Fruit fly (Drosophila melanogaster): Measurements from ENCODE around the gene CG31287.

Gene CG31287

DNA sequence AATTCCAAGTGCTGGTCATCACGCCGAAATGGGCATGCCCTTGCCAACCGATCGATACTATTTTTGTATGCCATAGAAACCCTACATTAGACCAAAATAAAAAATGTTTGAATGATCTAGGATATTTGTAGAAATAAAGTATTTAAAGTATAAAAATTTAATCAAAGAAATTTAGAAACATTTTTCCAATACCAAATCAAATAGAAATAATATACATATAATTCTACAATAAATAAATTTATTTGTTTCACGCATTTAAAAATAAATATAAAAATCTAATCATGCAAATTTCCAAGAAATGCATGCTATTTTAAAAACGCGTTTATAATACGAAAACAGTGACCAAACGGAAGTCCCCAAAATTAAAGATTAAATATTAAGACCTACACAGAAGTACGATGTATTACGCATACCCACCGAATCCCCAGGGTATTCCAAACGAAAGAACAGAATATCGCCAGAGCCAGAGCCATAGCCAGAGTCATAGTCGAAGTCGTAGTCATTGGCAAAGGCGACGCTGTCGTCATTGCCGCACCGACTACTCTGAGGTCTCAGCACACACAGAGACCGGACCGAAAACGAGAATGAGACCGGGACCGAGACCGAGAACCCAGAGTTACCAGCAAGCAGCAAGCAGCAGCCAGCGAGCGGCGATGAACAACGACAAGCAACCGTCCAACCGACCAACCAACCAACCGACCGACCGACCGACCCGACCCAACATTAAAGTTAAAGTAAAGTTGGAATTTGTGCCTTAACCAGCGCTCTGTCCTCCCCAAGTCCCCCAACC is 5.9 kb downstream of the CG31287 start:
- TF ChIP-seq pan (optimal IDR thresholded peaks at IDR 0.05): peak; percentile 70
- TF ChIP-seq EcR (GFP tag; optimal IDR thresholded peaks at IDR 0.05): no peak

- peak; percentile 23 for TF ChIP-seq Dll (optimal IDR thresholded peaks at IDR 0.05)
- no peak for TF ChIP-seq EcR (GFP tag; optimal IDR thresholded peaks at IDR 0.05)
- no peak for TF ChIP-seq psq (optimal IDR thresholded peaks at IDR 0.05)
- no peak for TF ChIP-seq usp (GFP tag; optimal IDR thresholded peaks at IDR 0.05)
Measured at dm6 chr3R:16209714-16210553, 6.8 kb downstream of the CG31287 start.

dm6 chr3R:16210808-16211578 is 7.8 kb downstream of the CG31287 start:
- no peak for TF ChIP-seq psq (optimal IDR thresholded peaks at IDR 0.05)
- no peak for TF ChIP-seq usp (GFP tag; optimal IDR thresholded peaks at IDR 0.05)
- TF ChIP-seq pan (optimal IDR thresholded peaks at IDR 0.05): no peak
- TF ChIP-seq CG8478 (optimal IDR thresholded peaks at IDR 0.05): no peak
- no peak for TF ChIP-seq Dll (optimal IDR thresholded peaks at IDR 0.05)
- no peak for TF ChIP-seq EcR (GFP tag; optimal IDR thresholded peaks at IDR 0.05)

dm6 chr3R:16211883-16212540 is 8.8 kb downstream of the CG31287 start:
- TF ChIP-seq pan (optimal IDR thresholded peaks at IDR 0.05): no peak
- no peak for TF ChIP-seq EcR (GFP tag; optimal IDR thresholded peaks at IDR 0.05)
- no peak for TF ChIP-seq psq (optimal IDR thresholded peaks at IDR 0.05)
- no peak for TF ChIP-seq usp (GFP tag; optimal IDR thresholded peaks at IDR 0.05)
- TF ChIP-seq Dll (optimal IDR thresholded peaks at IDR 0.05): no peak
- no peak for TF ChIP-seq CG8478 (optimal IDR thresholded peaks at IDR 0.05)

DNA sequence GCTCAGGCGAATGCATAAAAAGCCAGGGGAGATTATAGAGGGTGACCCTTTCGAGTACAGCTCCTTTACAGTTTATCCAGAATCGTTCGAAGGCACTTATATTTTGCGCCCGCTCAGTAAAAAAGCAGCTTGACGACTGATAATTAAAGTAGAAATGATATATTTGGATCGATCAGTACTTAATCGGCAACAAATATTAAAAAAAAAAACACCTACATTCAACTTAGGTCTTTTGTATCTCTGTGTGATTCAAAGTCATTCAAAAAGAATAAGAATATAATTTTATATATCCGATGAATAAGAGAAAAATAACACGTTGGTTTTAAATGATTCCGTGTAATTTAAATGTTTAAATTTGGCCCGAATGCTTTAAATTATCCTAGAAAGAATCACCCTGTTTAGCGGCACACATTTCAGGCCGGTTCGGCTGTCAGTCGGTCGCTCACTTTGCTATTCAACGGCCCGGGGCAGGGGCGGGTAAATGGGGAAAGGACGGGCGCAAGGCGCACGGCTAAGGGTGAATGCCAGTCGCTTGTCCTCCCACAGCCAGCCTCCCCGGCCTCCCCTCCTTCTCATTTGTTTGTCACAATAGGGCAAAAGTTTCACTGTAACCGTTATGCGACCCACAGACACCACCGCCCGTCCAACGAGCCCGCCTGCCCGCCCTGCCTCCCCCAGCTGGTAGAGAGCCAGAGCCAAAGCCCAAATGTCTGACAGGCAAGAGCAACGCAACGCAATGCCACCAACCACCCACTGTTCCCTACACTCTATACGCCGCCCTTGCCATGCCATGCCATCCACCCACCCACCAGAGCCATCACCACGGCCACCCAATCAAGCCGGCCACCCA is 9.9 kb downstream of the CG31287 start:
- TF ChIP-seq usp (GFP tag; optimal IDR thresholded peaks at IDR 0.05): no peak
- no peak for TF ChIP-seq psq (optimal IDR thresholded peaks at IDR 0.05)
- TF ChIP-seq pan (optimal IDR thresholded peaks at IDR 0.05): no peak
- no peak for TF ChIP-seq CG8478 (optimal IDR thresholded peaks at IDR 0.05)
- no peak for TF ChIP-seq EcR (GFP tag; optimal IDR thresholded peaks at IDR 0.05)
- no peak for TF ChIP-seq Dll (optimal IDR thresholded peaks at IDR 0.05)

- TF ChIP-seq CG8478 (optimal IDR thresholded peaks at IDR 0.05) (no peak), pan (optimal IDR thresholded peaks at IDR 0.05) (no peak), usp (GFP tag; optimal IDR thresholded peaks at IDR 0.05) (no peak)
Measured at dm6 chr3R:16213792-16214473, 10.8 kb downstream of the CG31287 start.

DNA sequence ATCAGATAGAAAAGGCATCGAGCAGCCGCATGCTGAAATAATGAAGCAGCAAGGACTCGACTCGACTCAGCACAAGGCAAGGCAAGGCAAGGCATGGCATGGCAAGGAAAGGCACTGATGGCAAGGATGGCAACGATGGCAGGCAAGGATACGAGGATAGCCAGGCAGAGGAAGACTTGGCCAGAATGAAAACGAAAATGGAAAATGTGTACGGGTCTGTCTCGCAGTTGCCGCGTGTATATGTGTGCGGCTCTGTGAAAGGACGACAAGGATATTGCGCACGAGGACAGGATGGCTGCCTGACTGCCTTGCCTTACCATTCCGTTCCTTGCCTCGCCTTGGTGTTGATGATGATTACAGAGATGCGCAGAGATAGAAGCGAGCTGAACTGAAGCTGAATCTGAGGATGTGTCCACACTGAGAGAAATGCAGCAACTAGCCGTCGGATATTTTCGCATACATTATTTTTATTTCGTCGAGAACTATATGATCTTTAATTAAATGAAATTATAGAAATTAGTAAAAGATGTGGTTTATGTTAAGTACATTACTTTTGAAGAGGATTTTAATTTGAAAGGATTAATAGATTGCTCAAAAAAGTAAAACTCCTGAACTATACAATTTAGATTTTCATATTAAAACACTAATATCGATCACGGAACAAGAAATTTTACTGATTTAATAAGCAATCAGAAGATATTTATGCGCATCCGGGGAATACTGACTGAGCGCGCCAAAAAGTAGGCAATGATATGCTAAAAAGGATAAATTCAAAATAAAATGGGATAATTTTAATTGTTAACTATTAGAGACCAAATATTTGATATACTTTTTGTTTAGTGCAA is 11.5 kb downstream of the CG31287 start:
- TF ChIP-seq EcR (GFP tag; optimal IDR thresholded peaks at IDR 0.05): no peak
- no peak for TF ChIP-seq Dll (optimal IDR thresholded peaks at IDR 0.05)
- no peak for TF ChIP-seq psq (optimal IDR thresholded peaks at IDR 0.05)
- no peak for TF ChIP-seq CG8478 (optimal IDR thresholded peaks at IDR 0.05)
- TF ChIP-seq pan (optimal IDR thresholded peaks at IDR 0.05): no peak
- no peak for TF ChIP-seq usp (GFP tag; optimal IDR thresholded peaks at IDR 0.05)

DNA sequence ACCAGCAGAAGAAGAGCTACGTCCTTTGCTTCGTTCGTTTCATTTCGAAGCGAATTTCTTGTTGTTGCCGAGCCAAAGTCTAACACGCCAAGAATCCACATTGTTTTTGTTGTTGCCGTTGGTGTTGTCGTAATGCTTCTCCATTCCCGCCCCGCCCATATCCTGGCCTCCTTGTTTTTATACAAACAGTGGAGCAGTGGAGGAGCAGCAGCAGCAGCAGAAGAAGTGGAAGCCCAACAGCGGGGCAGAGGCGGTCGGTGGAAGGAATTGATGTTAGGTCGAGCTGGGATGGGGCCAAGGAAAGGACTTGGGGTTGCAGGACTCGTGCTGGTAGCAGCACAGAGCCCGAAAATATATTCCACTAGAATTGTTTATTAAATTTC is 12.1 kb downstream of the CG31287 start:
- TF ChIP-seq usp (GFP tag; optimal IDR thresholded peaks at IDR 0.05): no peak
- TF ChIP-seq pan (optimal IDR thresholded peaks at IDR 0.05): no peak
- no peak for TF ChIP-seq psq (optimal IDR thresholded peaks at IDR 0.05)
- no peak for TF ChIP-seq EcR (GFP tag; optimal IDR thresholded peaks at IDR 0.05)
- TF ChIP-seq CG8478 (optimal IDR thresholded peaks at IDR 0.05): no peak
- no peak for TF ChIP-seq Dll (optimal IDR thresholded peaks at IDR 0.05)

DNA sequence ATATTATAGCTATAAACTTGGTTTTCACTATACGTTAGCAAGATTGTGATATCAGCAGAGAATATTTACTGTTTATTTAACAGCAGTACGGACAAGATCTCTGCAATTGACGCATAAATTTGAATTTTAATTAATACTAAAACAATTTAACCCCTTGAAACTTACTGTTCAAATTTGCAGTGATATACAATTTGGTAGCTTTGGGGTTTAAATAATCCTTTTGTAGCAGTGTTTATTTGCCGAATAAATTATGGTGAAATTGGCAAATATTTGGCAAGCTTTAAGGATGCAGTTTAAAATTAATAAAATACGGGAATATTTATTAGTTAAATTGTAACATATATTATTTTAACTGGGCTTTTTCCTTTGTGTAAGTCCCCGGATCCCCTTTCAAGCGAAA is 14.2 kb downstream of the CG31287 start:
- TF ChIP-seq Dll (optimal IDR thresholded peaks at IDR 0.05): no peak
- no peak for TF ChIP-seq EcR (GFP tag; optimal IDR thresholded peaks at IDR 0.05)
- TF ChIP-seq CG8478 (optimal IDR thresholded peaks at IDR 0.05): no peak
- TF ChIP-seq pan (optimal IDR thresholded peaks at IDR 0.05): no peak
- TF ChIP-seq psq (optimal IDR thresholded peaks at IDR 0.05): no peak
- no peak for TF ChIP-seq usp (GFP tag; optimal IDR thresholded peaks at IDR 0.05)
